Worm (Caenorhabditis elegans): ENCODE measurements around the gene F45D11.5.
"Not testable (repeated sequence)": the region's sequence is repeated elsewhere in the genome, so short reads cannot be mapped to it uniquely, and the experiment has no call there.

DNA sequence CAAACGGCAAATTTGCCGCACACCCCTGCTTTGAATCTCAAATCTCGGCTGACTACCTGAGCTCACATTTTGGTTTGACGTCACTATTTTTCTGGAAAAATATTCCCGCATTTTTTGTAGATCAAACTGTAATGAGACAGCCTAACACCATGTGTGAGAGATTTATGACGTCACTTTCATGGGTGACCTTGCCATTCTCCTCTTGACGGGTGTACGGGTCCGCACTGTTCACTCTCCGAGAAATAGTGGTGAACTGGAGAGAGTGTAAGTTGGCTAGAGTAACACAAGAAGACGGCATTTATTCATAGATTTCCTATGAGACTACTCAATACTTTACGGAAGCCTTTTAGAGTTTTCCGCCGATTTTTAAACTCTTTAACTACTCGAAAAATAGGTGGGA is 15.8 kb upstream of the F45D11.5 start, which contains the start of gene fbxc-40:
- TF ChIP-seq tra-4 (tag; optimal IDR thresholded peaks at IDR 0.05); ama-1 (optimal IDR thresholded peaks at IDR 0.05): not testable (repeated sequence)
